Worm (Caenorhabditis elegans): ENCODE data around the gene cdh-8.

- TF ChIP-seq unc-62 (GFP tag; optimal IDR thresholded peaks at IDR 0.05) (no peak), pha-4 (tag; optimal IDR thresholded peaks at IDR 0.05) (no peak), mep-1 (tag; optimal IDR thresholded peaks at IDR 0.05) (no peak), nhr-28 (tag; optimal IDR thresholded peaks at IDR 0.05) (no peak)
These were observed 47.9 kb downstream of the cdh-8 start for ce11 chrIV:387283-388048.
